Worm (Caenorhabditis elegans) whole organism, young adult: ENCODE results near the gene gcl-1.
"Not testable (repeated sequence)": the region's sequence is repeated elsewhere in the genome, so short reads cannot be mapped to it uniquely, and the experiment has no call there.

ENCODE experiments used
- B0336.3 ChIP-seq: fragments of 200-800 bp; sonication (Bioruptor generic); IDR thresholded peaks from 2 replicates; pipeline ENCODE4 v1.3.6; 2022; ENCODE audit warnings: missing genetic modification characterization, missing compliant biosample characterization
- C17E4.6 ChIP-seq: fragments of 200-800 bp; sonication (Bioruptor generic); IDR thresholded peaks from 2 replicates; pipeline ENCODE4 v1.3.6; 2022; ENCODE audit warnings: missing genetic modification reagents, missing genetic modification characterization, missing compliant biosample characterization
- D2030.7 ChIP-seq: fragments of 200-800 bp; sonication (Bioruptor generic); IDR thresholded peaks from 2 replicates; pipeline ENCODE4 v1.3.6; 2022; ENCODE audit warnings: missing genetic modification reagents, missing genetic modification characterization, missing compliant biosample characterization
- F33H1.4 ChIP-seq: fragments of 200-800 bp; sonication (Bioruptor generic); IDR thresholded peaks from 2 replicates; pipeline ENCODE4 v1.3.6; 2022; ENCODE audit warnings: missing genetic modification reagents, missing genetic modification characterization, missing compliant biosample characterization
- T26A5.8 ChIP-seq: sonication (generic microtip); optimal IDR thresholded peaks from 2 replicates; lab custom pipeline; 2016; ENCODE audit warnings: missing genetic modification characterization, missing compliant biosample characterization
- Y53G8AR.9 ChIP-seq: fragments of 200-800 bp; sonication (Bioruptor generic); conservative IDR thresholded peaks from 2 replicates; pipeline ENCODE4 v1.3.6; 2022; ENCODE audit warnings: missing genetic modification reagents, missing genetic modification characterization, missing compliant biosample characterization
- Y79H2A.3 ChIP-seq: fragments of 200-800 bp; sonication (Bioruptor generic); conservative IDR thresholded peaks from 2 replicates; pipeline ENCODE4 v1.3.6; 2022; ENCODE audit warnings: missing genetic modification reagents, missing genetic modification characterization, missing compliant biosample characterization
- Y95B8A.8 ChIP-seq: fragments of 200-800 bp; sonication (Bioruptor generic); IDR thresholded peaks from 2 replicates; pipeline ENCODE4 v1.3.6; 2022; ENCODE audit warnings: missing genetic modification reagents, missing genetic modification characterization, missing compliant biosample characterization
- akir-1 ChIP-seq: fragments of 200-800 bp; sonication (Bioruptor generic); optimal IDR thresholded peaks from 2 replicates; lab custom pipeline; 2018; ENCODE audit warnings: mild to moderate bottlenecking, missing genetic modification characterization, moderate library complexity, missing compliant biosample characterization
- aptf-3 ChIP-seq: fragments of 200-800 bp; sonication (Bioruptor generic); IDR thresholded peaks from 2 replicates; pipeline ENCODE4 v1.3.6; 2022; ENCODE audit warnings: missing genetic modification characterization, missing compliant biosample characterization
- attf-3 ChIP-seq: fragments of 200-800 bp; sonication (Bioruptor generic); conservative IDR thresholded peaks from 2 replicates; pipeline ENCODE4 v1.3.6; 2022; ENCODE audit warnings: missing genetic modification reagents, missing genetic modification characterization, missing compliant biosample characterization
- attf-6 ChIP-seq: fragments of 200-800 bp; sonication (Bioruptor generic); IDR thresholded peaks from 2 replicates; pipeline ENCODE4 v1.3.6; 2022; ENCODE audit warnings: missing genetic modification reagents, missing genetic modification characterization, missing compliant biosample characterization
- bed-2 ChIP-seq: fragments of 200-800 bp; sonication (Bioruptor generic); IDR thresholded peaks from 2 replicates; pipeline ENCODE4 v1.3.6; 2022; ENCODE audit warnings: missing genetic modification reagents, missing genetic modification characterization, missing compliant biosample characterization
- ceh-100 ChIP-seq: fragments of 200-800 bp; sonication (Bioruptor generic); IDR thresholded peaks from 2 replicates; pipeline ENCODE4 v1.3.6; 2022; ENCODE audit warnings: missing genetic modification reagents, missing genetic modification characterization, missing compliant biosample characterization
- egl-44 ChIP-seq: fragments of 200-800 bp; sonication (Bioruptor generic); IDR thresholded peaks from 2 replicates; pipeline ENCODE4 v1.3.6; 2022; ENCODE audit warnings: missing genetic modification reagents, missing genetic modification characterization, missing compliant biosample characterization
- egrh-3 ChIP-seq: fragments of 200-800 bp; sonication (Bioruptor generic); IDR thresholded peaks from 2 replicates; pipeline ENCODE4 v1.3.6; 2022; ENCODE audit warnings: missing genetic modification reagents, missing genetic modification characterization, missing compliant biosample characterization
- ekl-4 ChIP-seq: fragments of 200-800 bp; sonication (Bioruptor generic); IDR thresholded peaks from 2 replicates; pipeline ENCODE4 v1.3.6; 2022; ENCODE audit warnings: missing genetic modification reagents, missing genetic modification characterization, missing compliant biosample characterization
- him-1 ChIP-seq: sonication (generic microtip); optimal IDR thresholded peaks from 2 replicates; lab custom pipeline; 2016; ENCODE audit warnings: missing genotype, missing genetic modification reagents, missing genetic modification characterization, missing compliant biosample characterization
- hmg-1.2 ChIP-seq: fragments of 200-800 bp; sonication (Bioruptor generic); IDR thresholded peaks from 2 replicates; pipeline ENCODE4 v1.3.6; 2022; ENCODE audit warnings: missing genetic modification reagents, missing genetic modification characterization, missing compliant biosample characterization
- hmg-20 ChIP-seq: fragments of 200-800 bp; sonication (Bioruptor generic); IDR thresholded peaks from 2 replicates; pipeline ENCODE4 v1.3.6; 2022; ENCODE audit warnings: missing genetic modification reagents, missing genetic modification characterization, missing compliant biosample characterization
- hsf-1 ChIP-seq: fragments of 200-800 bp; sonication (Bioruptor generic); IDR thresholded peaks from 2 replicates; pipeline ENCODE4 v1.3.6; 2022; ENCODE audit warnings: missing genetic modification reagents, missing genetic modification characterization, missing compliant biosample characterization
- lin-26 ChIP-seq: fragments of 200-800 bp; sonication (Bioruptor generic); IDR thresholded peaks from 2 replicates; pipeline ENCODE4 v1.3.6; 2022; ENCODE audit warnings: missing genetic modification reagents, missing genetic modification characterization, missing compliant biosample characterization
- madf-3 ChIP-seq: fragments of 200-800 bp; sonication (Bioruptor generic); IDR thresholded peaks from 2 replicates; pipeline ENCODE4 v1.3.6; 2022; ENCODE audit warnings: missing genetic modification reagents, missing genetic modification characterization, missing compliant biosample characterization
- madf-6 ChIP-seq: fragments of 200-800 bp; sonication (Bioruptor generic); IDR thresholded peaks from 2 replicates; pipeline ENCODE4 v1.3.6; 2022; ENCODE audit warnings: missing genetic modification reagents, missing genetic modification characterization, missing compliant biosample characterization
- madf-8 ChIP-seq: fragments of 200-800 bp; sonication (Bioruptor generic); conservative IDR thresholded peaks from 2 replicates; pipeline ENCODE4 v1.3.6; 2022; ENCODE audit warnings: missing genetic modification reagents, missing genetic modification characterization, missing compliant biosample characterization
- mcd-1 ChIP-seq: fragments of 200-800 bp; sonication (Bioruptor generic); IDR thresholded peaks from 2 replicates; pipeline ENCODE4 v1.3.6; 2022; ENCODE audit warnings: missing genetic modification reagents, missing genetic modification characterization, missing compliant biosample characterization
- nfyb-1 ChIP-seq: fragments of 200-800 bp; sonication (Bioruptor generic); IDR thresholded peaks from 2 replicates; pipeline ENCODE4 v1.3.6; 2022; ENCODE audit warnings: missing genetic modification reagents, missing genetic modification characterization, missing compliant biosample characterization
- nhr-120 ChIP-seq: fragments of 200-800 bp; sonication (Bioruptor generic); IDR thresholded peaks from 2 replicates; pipeline ENCODE4 v1.3.6; 2022; ENCODE audit warnings: missing genetic modification characterization, missing compliant biosample characterization
- nhr-179 ChIP-seq: sonication (generic microtip); optimal IDR thresholded peaks from 2 replicates; lab custom pipeline; 2016; ENCODE audit warnings: mild to moderate bottlenecking, missing genetic modification characterization, missing compliant biosample characterization
- nhr-80 ChIP-seq: sonication (generic microtip); optimal IDR thresholded peaks from 2 replicates; lab custom pipeline; 2016; ENCODE audit warnings: missing genetic modification characterization, missing compliant biosample characterization
- pbrm-1 ChIP-seq: fragments of 200-800 bp; sonication (Bioruptor generic); IDR thresholded peaks from 2 replicates; pipeline ENCODE4 v1.3.6; 2022; ENCODE audit warnings: missing genetic modification reagents, missing genetic modification characterization, missing compliant biosample characterization
- rcor-1 ChIP-seq: fragments of 200-800 bp; sonication (Bioruptor generic); IDR thresholded peaks from 2 replicates; pipeline ENCODE4 v1.3.6; 2022; ENCODE audit warnings: missing genetic modification reagents, missing genetic modification characterization, missing compliant biosample characterization
- rec-8 ChIP-seq, 2 experiments: sonication (generic microtip); optimal IDR thresholded peaks; 2 replicates each; lab custom pipeline; 2016; ENCODE audit warnings: mild to moderate bottlenecking in 2 of 2, missing genetic modification characterization in 2 of 2, missing genetic modification reagents in 2 of 2, missing genotype in 2 of 2, missing biosample characterization in 1 of 2, missing compliant biosample characterization in 1 of 2, moderate library complexity in 1 of 2
- rpc-1 ChIP-seq, 2 experiments: fragments of 150-350 bp in 1 of 2; sonication (generic microtip) in 1 of 2; optimal IDR thresholded peaks; 2 replicates each; lab custom pipeline; 2014 to 2018; ENCODE audit warnings: missing biosample characterization in 1 of 2, missing genetic modification characterization in 1 of 2, missing genetic modification reagents in 1 of 2, missing genotype in 1 of 2
- snpc-4 ChIP-seq, 5 experiments: fragments of 150-350 bp in 1 of 5; sonication (generic microtip) in 4 of 5; optimal IDR thresholded peaks; 2 replicates each; lab custom pipeline; 2014 to 2018; ENCODE audit warnings: missing genetic modification characterization in 5 of 5, missing biosample characterization in 3 of 5, antibody characterized with exemption in 2 of 5, mild to moderate bottlenecking in 2 of 5, missing compliant biosample characterization in 2 of 5, missing genotype in 2 of 5, moderate library complexity in 2 of 5, missing genetic modification reagents in 1 of 5
- tbp1 ChIP-seq: fragments of 200-800 bp; sonication (Bioruptor generic); optimal IDR thresholded peaks from 2 replicates; lab custom pipeline; 2018; ENCODE audit warnings: mild to moderate bottlenecking, missing genetic modification characterization, missing compliant biosample characterization
- unc-130 ChIP-seq: sonication (generic microtip); optimal IDR thresholded peaks from 2 replicates; lab custom pipeline; 2016; ENCODE audit warnings: missing genetic modification reagents, missing genetic modification characterization, missing compliant biosample characterization
- ztf-3 ChIP-seq: fragments of 200-800 bp; sonication (Bioruptor generic); optimal IDR thresholded peaks from 2 replicates; lab custom pipeline; 2018; ENCODE audit warnings: mild to moderate bottlenecking, missing genetic modification characterization, missing compliant biosample characterization
- ztf-6 ChIP-seq: fragments of 200-800 bp; sonication (Bioruptor generic); IDR thresholded peaks from 2 replicates; pipeline ENCODE4 v1.3.6; 2022; ENCODE audit warnings: missing genetic modification reagents, missing genetic modification characterization, missing compliant biosample characterization

The gcl-1 gene

DNA sequence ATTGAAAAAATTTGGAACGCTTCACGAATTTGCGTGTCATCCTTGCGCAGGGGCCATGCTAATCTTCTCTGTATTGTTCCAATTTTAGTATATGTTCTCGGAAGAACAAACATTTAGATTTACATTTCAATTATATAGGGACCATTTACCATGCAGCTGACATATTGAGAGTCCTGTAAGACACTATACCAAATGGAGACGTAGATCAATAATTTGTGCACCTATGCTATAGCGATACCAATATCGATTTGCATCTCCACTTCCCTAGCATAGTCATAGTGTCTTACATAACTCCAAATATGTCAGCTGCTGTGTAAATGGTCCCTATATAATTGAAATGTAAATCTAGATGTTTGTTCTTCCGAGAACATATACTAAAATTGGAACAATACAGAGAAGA, 27.9 kb upstream of the gcl-1 start:
- not testable (repeated sequence) for TF ChIP-seq rpc-1 (optimal IDR thresholded peaks at IDR 0.05; lab: Kevin White, UChicago); snpc-4 (GFP tag; optimal IDR thresholded peaks at IDR 0.05; lab: Kevin White, UChicago)
- TF ChIP-seq rpc-1 (tag; optimal IDR thresholded peaks at IDR 0.05; lab: Kevin White, UChicago) (peak; percentile 51), snpc-4 (tag; optimal IDR thresholded peaks at IDR 0.05; lab: Kevin White, UChicago) (peak in 1 of 4 experiments; percentile 61)

DNA sequence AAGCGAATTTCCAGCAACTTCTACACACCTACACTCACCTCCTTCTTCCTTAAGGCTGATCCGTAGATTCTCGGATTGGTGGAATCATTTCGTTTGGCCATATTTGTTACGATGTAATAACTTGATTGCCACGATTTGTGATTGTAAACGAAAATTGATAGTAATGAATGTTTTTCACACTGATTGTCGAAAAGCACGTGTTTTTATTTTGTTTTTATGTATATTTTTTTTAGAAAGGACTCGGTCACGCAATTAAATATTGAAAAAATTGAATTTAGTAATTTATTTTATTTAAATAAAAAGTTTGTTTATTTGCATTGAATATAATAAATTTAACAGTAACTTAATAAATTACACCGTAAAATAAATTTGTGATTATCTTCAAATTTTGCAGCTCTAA, 21.2 kb upstream of the gcl-1 start, which contains the start of gene K09B11.5:
Gene K09B11.5 (minus strand): TSS at position 101 of the 400 bp plus-strand sequence.
- TF ChIP-seq snpc-4 (GFP tag; optimal IDR thresholded peaks at IDR 0.05; lab: Kevin White, UChicago); snpc-4 (tag; optimal IDR thresholded peaks at IDR 0.05; lab: Kevin White, UChicago); nhr-80 (tag; lab: Kevin White, UChicago); akir-1 (GFP tag; lab: Kevin White, UChicago): not testable (repeated sequence)

DNA sequence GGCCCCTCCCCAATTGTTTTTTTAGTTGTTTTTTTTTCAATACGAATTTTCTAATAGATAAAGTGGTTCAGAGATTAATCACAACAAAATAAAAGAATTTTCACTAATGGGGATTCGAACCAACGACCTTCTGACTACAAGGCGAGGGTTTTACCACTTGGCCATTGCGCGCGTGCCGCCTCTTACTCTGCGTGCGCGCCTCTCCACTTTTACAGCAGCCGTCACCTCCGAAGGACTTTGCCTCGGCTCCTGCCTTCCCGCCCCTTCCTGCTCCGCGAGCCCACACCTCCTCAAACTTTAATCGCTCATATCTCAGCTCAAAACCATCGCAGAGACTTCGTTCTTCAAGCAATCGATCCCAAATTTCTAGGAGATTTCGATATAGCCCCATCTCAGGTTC, 17.4 kb upstream of the gcl-1 start:
- 0 out of 2 replicates have a peak, but pooled peaks have one; percentile 40 for TF ChIP-seq egl-44 (GFP tag; lab: Robert Waterston, UW)
- peak; percentile 38 for TF ChIP-seq snpc-4 (GFP tag; optimal IDR thresholded peaks at IDR 0.05; lab: Kevin White, UChicago)
- peak in 3 of 4 experiments; percentile 68 to 95 (median 92) for TF ChIP-seq snpc-4 (tag; optimal IDR thresholded peaks at IDR 0.05; lab: Kevin White, UChicago)
- TF ChIP-seq C17E4.6 (GFP tag; lab: Robert Waterston, UW): 0 out of 2 replicates have a peak, but pooled peaks have one; percentile 7
- peak; percentile 67; the same call in 1 of the 2 replicates for TF ChIP-seq ekl-4 (GFP tag; lab: Robert Waterston, UW)
- peak; percentile 77 for TF ChIP-seq nfyb-1 (GFP tag; lab: Robert Waterston, UW)
- peak; percentile 72 for TF ChIP-seq tbp1 (GFP tag; lab: Kevin White, UChicago)
- TF ChIP-seq hmg-1.2: peak; percentile 33
- peak; percentile 80 for TF ChIP-seq rcor-1 (GFP tag; lab: Robert Waterston, UW)
- TF ChIP-seq him-1 (tag; lab: Kevin White, UChicago): peak; percentile 46
- TF ChIP-seq aptf-3 (GFP tag; lab: Robert Waterston, UW): 0 out of 2 replicates have a peak, but pooled peaks have one; percentile 56
- TF ChIP-seq ztf-6: peak; percentile 65; the same call in 1 of the 2 replicates
- peak; percentile 100 for TF ChIP-seq lin-26
- TF ChIP-seq attf-6 (GFP tag; lab: Robert Waterston, UW): peak; percentile 87
- peak; percentile 66 for TF ChIP-seq madf-6 (GFP tag; lab: Robert Waterston, UW)
- peak; percentile 50; the same call in 1 of the 2 replicates for TF ChIP-seq Y95B8A.8 (GFP tag; lab: Robert Waterston, UW)
- TF ChIP-seq rpc-1 (optimal IDR thresholded peaks at IDR 0.05; lab: Kevin White, UChicago): not testable (repeated sequence)
- peak; percentile 1 for TF ChIP-seq rpc-1 (tag; optimal IDR thresholded peaks at IDR 0.05; lab: Kevin White, UChicago)
- peak; percentile 63; the same call in 1 of the 2 replicates for TF ChIP-seq pbrm-1 (GFP tag; lab: Robert Waterston, UW)
- peak; percentile 31; the same call in 1 of the 2 replicates for TF ChIP-seq Y79H2A.3 (GFP tag; lab: Robert Waterston, UW)
- TF ChIP-seq hmg-20 (GFP tag; lab: Robert Waterston, UW): 0 out of 2 replicates have a peak, but pooled peaks have one; percentile 36
- TF ChIP-seq egrh-3 (GFP tag; lab: Robert Waterston, UW): peak; percentile 87; the same call in 1 of the 2 replicates
- peak; percentile 82 for TF ChIP-seq mcd-1
- peak; percentile 54 for TF ChIP-seq F33H1.4 (GFP tag; lab: Robert Waterston, UW)
- TF ChIP-seq Y53G8AR.9 (GFP tag; lab: Robert Waterston, UW): peak; percentile 44; the same call in 1 of the 2 replicates
- peak; percentile 40; the same call in 1 of the 2 replicates for TF ChIP-seq hsf-1 (GFP tag; lab: Robert Waterston, UW)
- peak; percentile 19; the same call in 1 of the 2 replicates for TF ChIP-seq madf-8 (GFP tag; lab: Robert Waterston, UW)
- peak; percentile 48; the same call in 1 of the 2 replicates for TF ChIP-seq D2030.7
- peak; percentile 43; the same call in 1 of the 2 replicates for TF ChIP-seq ceh-100 (GFP tag; lab: Robert Waterston, UW)

DNA sequence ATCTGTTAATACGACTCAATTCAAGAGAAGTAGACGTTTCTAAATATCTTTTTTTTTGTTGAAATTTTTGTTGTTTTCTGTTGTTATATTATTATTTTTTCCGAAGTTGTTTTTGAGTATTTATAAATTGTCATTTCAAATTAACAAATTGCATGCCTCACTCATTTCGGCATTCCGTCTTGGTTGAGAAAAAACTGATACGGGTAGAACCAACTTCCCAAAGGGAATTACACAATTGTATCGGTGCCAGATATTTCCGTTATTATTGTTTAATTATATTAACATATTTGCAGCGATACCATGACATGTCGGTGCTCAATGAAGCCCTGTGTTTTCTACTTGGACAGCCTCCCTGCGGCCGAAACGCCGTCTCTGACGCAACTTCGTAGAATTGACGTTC, 16.5 kb upstream of the gcl-1 start, which contains the start of gene K09B11.4:
Gene K09B11.4 (plus strand): TSS at position 301 of the 400 bp plus-strand sequence.
- TF ChIP-seq rcor-1 (GFP tag; lab: Robert Waterston, UW) (no peak), egl-44 (GFP tag; lab: Robert Waterston, UW) (no peak), attf-3 (no peak), T26A5.8 (tag; lab: Kevin White, UChicago) (no peak), B0336.3 (GFP tag; lab: Robert Waterston, UW) (no peak), madf-3 (GFP tag; lab: Robert Waterston, UW) (no peak), nhr-179 (tag; lab: Kevin White, UChicago) (no peak), hmg-1.2 (no peak), nhr-120 (no peak), rec-8 (tag; optimal IDR thresholded peaks at IDR 0.05; lab: Kevin White, UChicago) (no peak), ztf-3 (GFP tag; lab: Kevin White, UChicago) (no peak), bed-2 (GFP tag; lab: Robert Waterston, UW) (no peak), unc-130 (GFP tag; lab: Kevin White, UChicago) (no peak), lin-26 (no peak)
- TF ChIP-seq, all 124 proteins: peak for 0
